Fruit fly (Drosophila melanogaster) whole organism, prepupa: ENCODE measurements around the gene CG7607.

Experiments
- CG10631 ChIP-seq: fragments of 200-800 bp; sonication (Bioruptor generic); optimal IDR thresholded peaks from 2 replicates; lab custom pipeline; 2016; ENCODE audit warnings: missing biosample characterization, missing genetic modification characterization
- CG10669 ChIP-seq: fragments of 200-800 bp; sonication (Bioruptor generic); optimal IDR thresholded peaks from 3 replicates; lab custom pipeline; 2018; ENCODE audit warnings: missing biosample characterization, mild to moderate bottlenecking, missing genetic modification characterization, moderate library complexity
- CG11294 ChIP-seq: fragments of 200-800 bp; sonication (Bioruptor generic); IDR thresholded peaks from 2 replicates; pipeline ENCODE4 v1.3.6; 2022; ENCODE audit warnings: missing biosample characterization, missing genetic modification characterization
- CG11762 ChIP-seq: fragments of 200-800 bp; sonication (Bioruptor generic); optimal IDR thresholded peaks from 3 replicates; lab custom pipeline; 2016; ENCODE audit warnings: missing biosample characterization, missing genetic modification characterization; ENCODE audit not compliant: insufficient read depth
- CG1621 ChIP-seq: fragments of 200-800 bp; sonication (Bioruptor generic); optimal IDR thresholded peaks from 3 replicates; lab custom pipeline; 2018; ENCODE audit warnings: missing biosample characterization, mild to moderate bottlenecking, missing genetic modification characterization
- CG3032 ChIP-seq: fragments of 200-800 bp; optimal IDR thresholded peaks from 2 replicates; lab custom pipeline; 2019; ENCODE audit warnings: missing biosample characterization, mild to moderate bottlenecking, missing genetic modification characterization, moderate library complexity
- CG31627 ChIP-seq: fragments of 200-800 bp; sonication (Bioruptor generic); optimal IDR thresholded peaks from 3 replicates; lab custom pipeline; 2016; ENCODE audit warnings: missing biosample characterization, missing genetic modification characterization
- CG32006 ChIP-seq: fragments of 200-800 bp; sonication (Bioruptor generic); optimal IDR thresholded peaks from 3 replicates; lab custom pipeline; 2017; ENCODE audit warnings: missing biosample characterization, mild to moderate bottlenecking, missing genetic modification characterization
- CG3919 ChIP-seq: fragments of 200-800 bp; sonication (Bioruptor generic); optimal IDR thresholded peaks from 3 replicates; lab custom pipeline; 2016; ENCODE audit warnings: missing biosample characterization, missing genetic modification characterization
- CG4318 ChIP-seq: fragments of 200-800 bp; sonication (Bioruptor generic); optimal IDR thresholded peaks from 3 replicates; lab custom pipeline; 2017; ENCODE audit warnings: missing biosample characterization, mild to moderate bottlenecking, missing genetic modification characterization
- CG6163 ChIP-seq: fragments of 200-800 bp; sonication (Bioruptor generic); IDR thresholded peaks from 3 replicates; pipeline ENCODE4 v1.3.6; 2022; ENCODE audit warnings: missing biosample characterization, missing genetic modification characterization
- CG6854 ChIP-seq: fragments of 200-800 bp; sonication (Bioruptor generic); optimal IDR thresholded peaks from 2 replicates; lab custom pipeline; 2017; ENCODE audit warnings: missing biosample characterization, mild to moderate bottlenecking, missing genetic modification characterization
- CG7368 ChIP-seq: fragments of 200-800 bp; sonication (Bioruptor generic); optimal IDR thresholded peaks from 3 replicates; lab custom pipeline; 2016; ENCODE audit warnings: missing biosample characterization, missing genetic modification characterization
- CG8119 ChIP-seq: fragments of 200-800 bp; sonication (Bioruptor generic); IDR thresholded peaks from 3 replicates; pipeline ENCODE4 v1.3.6; 2022; ENCODE audit warnings: missing biosample characterization, missing genetic modification characterization
- CG8319 ChIP-seq: fragments of 200-800 bp; sonication (Bioruptor generic); optimal IDR thresholded peaks from 3 replicates; lab custom pipeline; 2016; ENCODE audit warnings: missing biosample characterization, missing genetic modification characterization
- CG9139 ChIP-seq: fragments of 200-800 bp; sonication (Bioruptor generic); optimal IDR thresholded peaks from 3 replicates; lab custom pipeline; 2017; ENCODE audit warnings: missing biosample characterization, mild to moderate bottlenecking, missing genetic modification characterization
- Eip75B ChIP-seq: fragments of 200-800 bp; sonication (Bioruptor generic); optimal IDR thresholded peaks from 3 replicates; lab custom pipeline; 2016; ENCODE audit warnings: missing biosample characterization, missing genetic modification characterization
- Eip93F ChIP-seq: fragments of 200-800 bp; sonication (Bioruptor generic); optimal IDR thresholded peaks from 2 replicates; lab custom pipeline; 2016; ENCODE audit warnings: missing biosample characterization, mild to moderate bottlenecking, missing genetic modification characterization
- Ets21C ChIP-seq: fragments of 200-800 bp; sonication (Bioruptor generic); optimal IDR thresholded peaks from 3 replicates; lab custom pipeline; 2016; ENCODE audit warnings: missing biosample characterization, missing genetic modification characterization
- Ets96B ChIP-seq: fragments of 200-800 bp; optimal IDR thresholded peaks from 2 replicates; lab custom pipeline; 2019; ENCODE audit warnings: missing biosample characterization, mild to moderate bottlenecking, missing genetic modification characterization, moderate library complexity
- Gug ChIP-seq: fragments of 200-800 bp; sonication (Bioruptor generic); IDR thresholded peaks from 2 replicates; pipeline ENCODE4 v1.3.6; 2022; ENCODE audit warnings: missing biosample characterization, missing genetic modification characterization
- Hr38 ChIP-seq: sonication (Bioruptor generic); optimal IDR thresholded peaks from 2 replicates; lab custom pipeline; 2016; ENCODE audit warnings: missing biosample characterization, missing genetic modification characterization
- Hr39 ChIP-seq: fragments of 200-800 bp; sonication (Bioruptor generic); optimal IDR thresholded peaks from 2 replicates; lab custom pipeline; 2016; ENCODE audit warnings: missing biosample characterization, missing genetic modification characterization
- Lpt ChIP-seq: fragments of 200-800 bp; sonication (Bioruptor generic); optimal IDR thresholded peaks from 3 replicates; lab custom pipeline; 2016; ENCODE audit warnings: missing biosample characterization, missing genetic modification characterization
- OdsH ChIP-seq: fragments of 200-800 bp; sonication (Bioruptor generic); optimal IDR thresholded peaks from 3 replicates; lab custom pipeline; 2016; ENCODE audit warnings: missing biosample characterization, missing genetic modification characterization
- Smox ChIP-seq: fragments of 200-800 bp; sonication (Bioruptor generic); optimal IDR thresholded peaks from 3 replicates; lab custom pipeline; 2016; ENCODE audit warnings: missing biosample characterization, missing genetic modification characterization
- Sox102F ChIP-seq: fragments of 200-800 bp; sonication (Bioruptor generic); optimal IDR thresholded peaks from 2 replicates; lab custom pipeline; 2016; ENCODE audit warnings: missing biosample characterization, mild to moderate bottlenecking, missing genetic modification characterization
- Sox14 ChIP-seq: fragments of 200-800 bp; sonication (Bioruptor generic); optimal IDR thresholded peaks from 3 replicates; lab custom pipeline; 2016; ENCODE audit warnings: missing biosample characterization, missing genetic modification characterization
- achi ChIP-seq: fragments of 200-800 bp; sonication (Bioruptor generic); optimal IDR thresholded peaks from 3 replicates; lab custom pipeline; 2016; ENCODE audit warnings: missing biosample characterization, missing genetic modification characterization
- acj6 ChIP-seq: fragments of 200-800 bp; sonication (Bioruptor generic); optimal IDR thresholded peaks from 3 replicates; lab custom pipeline; 2016; ENCODE audit warnings: missing biosample characterization, missing genetic modification characterization
- cyc ChIP-seq: fragments of 200-800 bp; sonication (Bioruptor generic); optimal IDR thresholded peaks from 3 replicates; lab custom pipeline; 2016; ENCODE audit warnings: missing biosample characterization, missing genetic modification characterization
- dac ChIP-seq: fragments of 200-800 bp; sonication (Bioruptor generic); optimal IDR thresholded peaks from 2 replicates; lab custom pipeline; 2017; ENCODE audit warnings: missing biosample characterization, mild to moderate bottlenecking, missing genetic modification characterization
- dsx ChIP-seq: fragments of 200-800 bp; optimal IDR thresholded peaks from 3 replicates; lab custom pipeline; 2019; ENCODE audit warnings: missing biosample characterization, mild to moderate bottlenecking, missing genetic modification characterization, moderate library complexity; ENCODE audit not compliant: poor library complexity, severe bottlenecking
- eg ChIP-seq: fragments of 200-800 bp; sonication (Bioruptor generic); IDR thresholded peaks from 3 replicates; pipeline ENCODE4 v1.3.6; 2022; ENCODE audit warnings: missing biosample characterization, missing genetic modification characterization
- esn ChIP-seq: fragments of 200-800 bp; sonication (Bioruptor generic); optimal IDR thresholded peaks from 2 replicates; lab custom pipeline; 2016; ENCODE audit warnings: missing biosample characterization, mild to moderate bottlenecking, missing genetic modification characterization, moderate library complexity
- fkh ChIP-seq: fragments of 200-800 bp; sonication (Bioruptor generic); optimal IDR thresholded peaks from 3 replicates; lab custom pipeline; 2017; ENCODE audit warnings: missing biosample characterization, mild to moderate bottlenecking, missing genetic modification characterization, moderate library complexity
- lz ChIP-seq: fragments of 200-800 bp; sonication (Bioruptor generic); optimal IDR thresholded peaks from 3 replicates; lab custom pipeline; 2016; ENCODE audit warnings: missing biosample characterization, missing genetic modification characterization
- net ChIP-seq: fragments of 200-800 bp; sonication (Bioruptor generic); optimal IDR thresholded peaks from 3 replicates; lab custom pipeline; 2016; ENCODE audit warnings: missing biosample characterization, missing genetic modification characterization
- salr ChIP-seq, 2 experiments: fragments of 200-800 bp; sonication (Bioruptor generic); optimal IDR thresholded peaks; 3 replicates each; lab custom pipeline; 2016 to 2018; ENCODE audit warnings: missing biosample characterization in 2 of 2, missing genetic modification characterization in 2 of 2, mild to moderate bottlenecking in 1 of 2
- spab ChIP-seq: fragments of 200-800 bp; sonication (Bioruptor generic); optimal IDR thresholded peaks from 2 replicates; lab custom pipeline; 2017; ENCODE audit warnings: missing biosample characterization, mild to moderate bottlenecking, missing genetic modification characterization, missing genetic modification reagents
- ss ChIP-seq, 2 experiments: fragments of 200-800 bp; sonication (Bioruptor generic); optimal IDR thresholded peaks; 2 replicates in 1 of 2; 3 replicates in 1 of 2; lab custom pipeline; 2017 to 2018; ENCODE audit warnings: mild to moderate bottlenecking in 2 of 2, missing biosample characterization in 2 of 2, missing genetic modification characterization in 2 of 2, moderate library complexity in 1 of 2
- svp ChIP-seq: fragments of 200-800 bp; sonication (Bioruptor generic); peaks from one replicate; lab custom pipeline; 2016; ENCODE audit warnings: missing biosample characterization, missing genetic modification characterization
- vri ChIP-seq: fragments of 200-800 bp; sonication (Bioruptor generic); optimal IDR thresholded peaks from 3 replicates; lab custom pipeline; 2016; ENCODE audit warnings: missing biosample characterization, mild to moderate bottlenecking, missing genetic modification characterization

CG7607 gene

DNA sequence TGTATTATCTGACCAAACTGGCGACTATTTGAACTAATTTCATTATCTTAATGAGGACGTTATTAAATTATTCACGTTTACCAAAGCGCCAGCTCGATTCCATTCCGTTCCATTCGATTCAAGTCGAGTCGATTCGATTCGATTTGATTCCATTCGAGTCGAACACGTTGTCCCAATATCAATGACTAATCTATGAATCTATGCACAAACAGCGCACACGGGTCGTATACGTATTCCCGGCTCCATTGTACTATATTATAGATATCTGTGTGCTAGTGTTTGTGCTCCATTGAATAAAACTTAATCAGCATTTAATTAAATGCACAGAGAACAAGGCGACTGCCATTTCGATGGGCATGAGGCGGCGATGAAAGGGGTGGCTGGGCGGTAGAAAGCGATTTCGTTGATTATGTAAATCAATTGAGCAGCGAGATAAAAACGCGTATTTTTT, 39.8 kb downstream of the CG7607 start (continued):
- TF ChIP-seq salr (GFP tag; optimal IDR thresholded peaks at IDR 0.05; lab: Kevin White, UChicago) (no peak), CG3919 (GFP tag; lab: Kevin White, UChicago) (no peak), cyc (GFP tag; lab: Kevin White, UChicago) (no peak), CG11762 (GFP tag; lab: Kevin White, UChicago) (no peak), Hr38 (GFP tag; lab: Kevin White, UChicago) (no peak), OdsH (GFP tag; lab: Kevin White, UChicago) (no peak), Lpt (no peak)

DNA sequence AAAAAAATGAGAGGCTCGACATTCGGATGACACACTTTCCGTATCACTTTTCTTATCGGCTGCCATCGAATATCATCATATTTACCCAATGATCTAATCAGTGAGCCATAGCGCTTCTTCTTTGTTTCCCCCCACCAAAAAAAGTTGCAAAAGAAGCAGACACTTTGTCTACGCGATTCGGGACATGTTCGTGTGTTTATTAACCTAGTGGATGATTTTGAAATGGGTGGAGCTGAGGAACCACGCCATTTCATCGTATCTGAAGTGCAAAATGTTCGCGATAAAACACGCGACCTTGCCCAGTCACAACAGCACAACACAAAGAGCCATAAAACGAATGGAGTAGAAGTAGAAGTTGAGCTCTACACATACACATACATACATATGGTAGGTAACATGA, 42.5 kb downstream of the CG7607 start:
- TF ChIP-seq Sox14 (GFP tag; lab: Kevin White, UChicago): peak; percentile 57
- no peak for TF ChIP-seq Gug (GFP tag; lab: Robert Waterston, UW)
- TF ChIP-seq svp (GFP tag; lab: Kevin White, UChicago): no peak
- peak; percentile 96 for TF ChIP-seq vri
- TF ChIP-seq cyc (GFP tag; lab: Kevin White, UChicago): no peak
- TF ChIP-seq ss (GFP tag; optimal IDR thresholded peaks at IDR 0.05; lab: Kevin White, UChicago): peak; percentile 32 to 53
- peak; percentile 13 for TF ChIP-seq fkh (GFP tag; lab: Kevin White, UChicago)
- no peak for TF ChIP-seq CG3919 (GFP tag; lab: Kevin White, UChicago)
- TF ChIP-seq spab (GFP tag; lab: Kevin White, UChicago): no peak
- TF ChIP-seq CG32006 (GFP tag; lab: Kevin White, UChicago): no peak
- no peak for TF ChIP-seq CG8119
- TF ChIP-seq CG3032: no peak
- no peak for TF ChIP-seq Sox102F (GFP tag; lab: Kevin White, UChicago)
- TF ChIP-seq CG6163: 0 out of 3 replicates have a peak, but pooled peaks have one; percentile 25
- TF ChIP-seq CG7368 (GFP tag; lab: Kevin White, UChicago): no peak
- TF ChIP-seq eg (GFP tag; lab: Robert Waterston, UW): no peak
- TF ChIP-seq Eip93F (GFP tag; lab: Kevin White, UChicago): peak; percentile 83
- no peak for TF ChIP-seq CG6854
- no peak for TF ChIP-seq Ets96B (tag; lab: Kevin White, UChicago)
- TF ChIP-seq salr (GFP tag; optimal IDR thresholded peaks at IDR 0.05; lab: Kevin White, UChicago): no peak
- no peak for TF ChIP-seq Hr39 (GFP tag; lab: Kevin White, UChicago)
- TF ChIP-seq CG31627 (GFP tag; lab: Kevin White, UChicago): no peak
- no peak for TF ChIP-seq esn (GFP tag; lab: Kevin White, UChicago)
- no peak for TF ChIP-seq CG4318 (GFP tag; lab: Kevin White, UChicago)
- TF ChIP-seq Hr38 (GFP tag; lab: Kevin White, UChicago): no peak
- no peak for TF ChIP-seq achi (GFP tag; lab: Kevin White, UChicago)
- TF ChIP-seq net (GFP tag; lab: Kevin White, UChicago): no peak
- no peak for TF ChIP-seq acj6 (GFP tag; lab: Kevin White, UChicago)
- TF ChIP-seq CG1621 (tag; lab: Kevin White, UChicago): no peak
- no peak for TF ChIP-seq CG10631 (GFP tag; lab: Kevin White, UChicago)
- TF ChIP-seq, all 60 proteins: peak for 6

DNA sequence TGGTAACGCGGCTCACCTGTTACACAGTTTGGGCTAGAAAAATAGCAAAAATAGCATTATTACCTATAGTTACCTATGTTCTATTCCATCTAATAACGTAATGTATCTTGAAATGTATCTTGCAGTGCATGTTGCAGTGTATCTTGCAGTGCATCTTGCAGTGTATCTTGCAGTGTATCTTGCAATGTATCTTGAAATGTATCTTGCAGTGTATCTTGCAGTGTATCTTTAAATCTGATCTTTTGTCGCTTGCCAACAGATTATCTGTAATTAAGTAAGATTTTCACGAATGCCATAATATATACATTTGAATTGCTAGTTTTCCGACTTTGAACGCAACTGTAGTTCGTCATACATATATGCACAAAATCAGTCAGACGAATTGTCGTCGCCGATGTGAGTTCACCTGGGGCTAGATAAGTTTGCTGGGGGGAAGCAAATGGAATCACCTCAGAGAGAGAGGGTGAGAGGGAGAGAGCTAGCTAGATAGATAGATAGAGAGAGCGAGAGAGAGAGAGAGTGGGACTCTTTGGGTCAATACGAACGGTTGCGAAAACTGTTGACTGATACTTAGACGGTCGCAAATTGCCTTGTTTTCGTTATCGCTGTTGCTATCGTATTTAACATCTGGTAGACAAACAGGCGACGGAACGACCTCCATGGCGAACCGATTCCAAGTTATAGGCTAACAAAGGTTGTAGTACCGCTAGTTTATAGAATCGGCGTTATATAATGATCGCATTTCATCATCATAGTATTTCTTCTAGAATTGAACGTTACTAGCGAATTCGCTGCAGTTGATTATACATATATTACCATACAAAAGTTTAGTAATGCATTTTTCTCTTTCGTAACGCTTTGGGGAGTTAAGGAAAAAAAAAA, 43.2 kb downstream of the CG7607 start:
- TF ChIP-seq Eip93F (GFP tag; lab: Kevin White, UChicago) (no peak), cyc (GFP tag; lab: Kevin White, UChicago) (no peak), CG10631 (GFP tag; lab: Kevin White, UChicago) (peak; percentile 45), Hr38 (GFP tag; lab: Kevin White, UChicago) (no peak), lz (no peak), achi (GFP tag; lab: Kevin White, UChicago) (peak; percentile 34), CG6854 (no peak), salr (GFP tag; optimal IDR thresholded peaks at IDR 0.05; lab: Kevin White, UChicago) (no peak), Sox14 (GFP tag; lab: Kevin White, UChicago) (no peak), vri (peak; percentile 60), CG8119 (no peak), esn (GFP tag; lab: Kevin White, UChicago) (no peak), dac (GFP tag; lab: Kevin White, UChicago) (no peak), CG9139 (GFP tag; lab: Kevin White, UChicago) (no peak), Lpt (no peak), svp (GFP tag; lab: Kevin White, UChicago) (peak; percentile 28), CG1621 (tag; lab: Kevin White, UChicago) (no peak), dsx (GFP tag; lab: Kevin White, UChicago) (peak; percentile 5), CG6163 (peak; percentile 65), Ets21C (no peak), CG32006 (GFP tag; lab: Kevin White, UChicago) (peak; percentile 48), CG8319 (no peak), CG10669 (GFP tag; lab: Kevin White, UChicago) (peak; percentile 30), CG3919 (GFP tag; lab: Kevin White, UChicago) (no peak), CG11294 (GFP tag; lab: Robert Waterston, UW) (no peak; the same call in 1 of the 2 replicates), Smox (GFP tag; lab: Kevin White, UChicago) (no peak), Eip75B (GFP tag; lab: Kevin White, UChicago) (peak; percentile 32)
